Worm (Caenorhabditis elegans) whole organism, L3 larva: Measurements from ENCODE around the gene W06G6.2.
A peak's percentile ranks its signal among the peaks of the same experiment; 100 is the strongest.

ENCODE experiments used
- R02D3.7 ChIP-seq: fragments of 150-350 bp; optimal IDR thresholded peaks from 2 replicates; lab custom pipeline; 2014; ENCODE audit warnings: missing biosample characterization, missing genetic modification characterization
- ZK546.5 ChIP-seq: sonication (generic microtip); optimal IDR thresholded peaks from 2 replicates; lab custom pipeline; 2017; ENCODE audit warnings: missing biosample characterization, missing genetic modification characterization
- ceh-16 ChIP-seq: sonication (generic microtip); optimal IDR thresholded peaks from 2 replicates; lab custom pipeline; 2017; ENCODE audit warnings: missing biosample characterization, missing genetic modification characterization
- daf-12 ChIP-seq: fragments of 150-350 bp; optimal IDR thresholded peaks from 2 replicates; lab custom pipeline; 2014; ENCODE audit warnings: missing biosample characterization, missing genetic modification reagents, missing genetic modification characterization
- egl-5 ChIP-seq: fragments of 150-350 bp; optimal IDR thresholded peaks from 2 replicates; lab custom pipeline; 2017; ENCODE audit warnings: missing biosample characterization, missing genetic modification reagents, missing genetic modification characterization, inconsistent platforms
- elt-1 ChIP-seq: fragments of 150-350 bp; optimal IDR thresholded peaks from 2 replicates; lab custom pipeline; 2014; ENCODE audit warnings: missing biosample characterization, missing genetic modification characterization
- elt-2 ChIP-seq: sonication (generic microtip); optimal IDR thresholded peaks from 2 replicates; lab custom pipeline; 2016; ENCODE audit warnings: missing genetic modification reagents, mild to moderate bottlenecking, missing genetic modification characterization, missing compliant biosample characterization
- elt-3 ChIP-seq, 3 experiments: fragments of 150-350 bp in 1 of 3; sonication (generic microtip) in 2 of 3; optimal IDR thresholded peaks; 2 replicates in 2 of 3; 4 replicates in 1 of 3; lab custom pipeline; 2014 to 2017; ENCODE audit warnings: missing biosample characterization in 3 of 3, missing genetic modification characterization in 3 of 3
- eor-1 ChIP-seq, 2 experiments: fragments of 150-350 bp; optimal IDR thresholded peaks; 2 replicates each; lab custom pipeline; 2014 to 2018; ENCODE audit warnings: missing biosample characterization in 2 of 2, missing genetic modification characterization in 2 of 2
- fkh-10 ChIP-seq: sonication (generic microtip); optimal IDR thresholded peaks from 2 replicates; lab custom pipeline; 2017; ENCODE audit warnings: missing biosample characterization, missing genetic modification reagents, missing genetic modification characterization
- fkh-2 ChIP-seq: fragments of 150-350 bp; optimal IDR thresholded peaks from 2 replicates; lab custom pipeline; 2014; ENCODE audit warnings: missing biosample characterization, missing genetic modification reagents, missing genetic modification characterization
- fos-1 ChIP-seq: fragments of 150-350 bp; optimal IDR thresholded peaks from 2 replicates; lab custom pipeline; 2014; ENCODE audit warnings: missing biosample characterization, missing genetic modification characterization
- hmg-11 ChIP-seq: sonication (generic microtip); optimal IDR thresholded peaks from 2 replicates; lab custom pipeline; 2016; ENCODE audit warnings: missing genetic modification characterization, missing compliant biosample characterization
- jun-1 ChIP-seq: fragments of 150-350 bp; optimal IDR thresholded peaks from 2 replicates; lab custom pipeline; 2014; ENCODE audit warnings: missing biosample characterization, missing genetic modification reagents, missing genetic modification characterization
- mdl-1 ChIP-seq: fragments of 150-350 bp; optimal IDR thresholded peaks from 2 replicates; lab custom pipeline; 2014; ENCODE audit warnings: missing biosample characterization, missing genetic modification characterization
- mml-1 ChIP-seq: fragments of 150-350 bp; sonication (generic microtip); optimal IDR thresholded peaks from 3 replicates; lab custom pipeline; 2014; ENCODE audit warnings: missing biosample characterization, missing genetic modification characterization
- nfya-1 ChIP-seq: sonication (generic microtip); optimal IDR thresholded peaks from 2 replicates; lab custom pipeline; 2017; ENCODE audit warnings: missing genetic modification characterization, mild to moderate bottlenecking, missing compliant biosample characterization, antibody characterized with exemption, moderate library complexity; ENCODE audit not compliant: insufficient read depth
- nhr-12 ChIP-seq: fragments of 150-350 bp; optimal IDR thresholded peaks from 2 replicates; lab custom pipeline; 2014; ENCODE audit warnings: missing biosample characterization, missing genetic modification characterization
- nhr-23 ChIP-seq: fragments of 150-350 bp; optimal IDR thresholded peaks from 2 replicates; lab custom pipeline; 2014; ENCODE audit warnings: missing biosample characterization, missing genetic modification reagents, missing genetic modification characterization
- nhr-237 ChIP-seq: fragments of 150-350 bp; optimal IDR thresholded peaks from 2 replicates; lab custom pipeline; 2014; ENCODE audit warnings: missing biosample characterization, missing genetic modification characterization
- nhr-25 ChIP-seq: sonication (generic microtip); optimal IDR thresholded peaks from 2 replicates; lab custom pipeline; 2017; ENCODE audit warnings: missing biosample characterization, missing genetic modification characterization
- nhr-28 ChIP-seq: fragments of 150-350 bp; optimal IDR thresholded peaks from 2 replicates; lab custom pipeline; 2014; ENCODE audit warnings: missing biosample characterization, missing genetic modification characterization
- nhr-43 ChIP-seq: sonication (generic microtip); optimal IDR thresholded peaks from 2 replicates; lab custom pipeline; 2016; ENCODE audit warnings: mild to moderate bottlenecking, missing genetic modification characterization, missing compliant biosample characterization; ENCODE audit not compliant: poor library complexity, severe bottlenecking
- nhr-77 ChIP-seq: fragments of 150-350 bp; optimal IDR thresholded peaks from 2 replicates; lab custom pipeline; 2014; ENCODE audit warnings: missing biosample characterization, missing genetic modification characterization
- pha-4 ChIP-seq: fragments of 150-350 bp; optimal IDR thresholded peaks from 2 replicates; lab custom pipeline; 2014; ENCODE audit warnings: missing biosample characterization, missing genetic modification reagents, missing genetic modification characterization
- pqm-1 ChIP-seq: fragments of 150-350 bp; optimal IDR thresholded peaks from 2 replicates; lab custom pipeline; 2017; ENCODE audit warnings: missing biosample characterization, missing genetic modification characterization, inconsistent platforms
- sea-2 ChIP-seq: fragments of 150-350 bp; sonication (generic microtip); optimal IDR thresholded peaks from 4 replicates; lab custom pipeline; 2014; ENCODE audit warnings: missing biosample characterization, missing genetic modification reagents, missing genetic modification characterization
- snpc-4 ChIP-seq: fragments of 150-350 bp; optimal IDR thresholded peaks from 2 replicates; lab custom pipeline; 2014; ENCODE audit warnings: missing biosample characterization, missing genetic modification characterization
- unc-62 ChIP-seq: fragments of 150-350 bp; sonication (generic microtip); optimal IDR thresholded peaks from 4 replicates; lab custom pipeline; 2014; ENCODE audit warnings: missing biosample characterization, missing genetic modification reagents, missing genetic modification characterization
- zag-1 ChIP-seq: fragments of 150-350 bp; optimal IDR thresholded peaks from 2 replicates; lab custom pipeline; 2014; ENCODE audit warnings: missing biosample characterization, missing genetic modification characterization
- ztf-11 ChIP-seq: fragments of 150-350 bp; optimal IDR thresholded peaks from 2 replicates; lab custom pipeline; 2014; ENCODE audit warnings: missing biosample characterization, missing genetic modification characterization
- ztf-4 ChIP-seq: fragments of 150-350 bp; optimal IDR thresholded peaks from 2 replicates; lab custom pipeline; 2014; ENCODE audit warnings: missing biosample characterization, missing genetic modification characterization

W06G6.2 gene

DNA sequence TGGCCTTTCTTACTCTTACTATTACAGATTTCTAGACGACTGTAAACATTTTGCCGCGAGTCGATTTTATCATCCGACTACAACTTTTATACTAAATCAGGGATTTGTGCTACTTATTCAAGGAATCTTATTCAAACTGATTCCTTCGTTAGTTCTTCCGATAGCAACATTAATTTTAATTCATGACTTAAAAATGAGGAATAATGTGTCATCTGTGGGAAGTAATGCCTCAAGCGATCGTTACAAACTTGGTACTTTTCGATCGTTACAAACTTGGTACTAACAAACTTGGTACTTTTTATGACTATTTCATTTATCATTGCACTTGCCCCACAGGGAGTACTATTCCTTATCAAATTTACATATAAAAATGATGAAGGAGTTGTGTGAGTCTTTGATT is 11.6 kb upstream of the W06G6.2 start, which contains the start of gene Y70C5A.4:
Y70C5A.4 (plus strand) TSS at position 301 of the 400 bp plus-strand sequence.
- no peak for TF ChIP-seq mdl-1 (tag; lab: Kevin White, UChicago)
- TF ChIP-seq, all 47 proteins: peak for 0

- TF ChIP-seq daf-12 (tag; lab: Kevin White, UChicago) (no peak), ztf-11 (tag; lab: Kevin White, UChicago) (no peak), nhr-77 (tag; lab: Kevin White, UChicago) (no peak), eor-1 (tag; optimal IDR thresholded peaks at IDR 0.05; lab: Kevin White, UChicago) (no peak), nfya-1 (no peak), pha-4 (tag; lab: Kevin White, UChicago) (peak; percentile 19), nhr-237 (tag; lab: Kevin White, UChicago) (no peak), elt-2 (tag; lab: Kevin White, UChicago) (peak; percentile 60), sea-2 (GFP tag; lab: Kevin White, UChicago) (no peak), nhr-43 (no peak), elt-3 (tag; optimal IDR thresholded peaks at IDR 0.05; lab: Kevin White, UChicago) (no peak), elt-1 (tag; lab: Kevin White, UChicago) (no peak), pqm-1 (tag; lab: Kevin White, UChicago) (peak; percentile 30), mdl-1 (tag; lab: Kevin White, UChicago) (no peak), nhr-12 (tag; lab: Kevin White, UChicago) (no peak), fos-1 (tag; lab: Kevin White, UChicago) (no peak), jun-1 (no peak), zag-1 (no peak), ZK546.5 (tag; lab: Kevin White, UChicago) (no peak), snpc-4 (no peak), R02D3.7 (tag; lab: Kevin White, UChicago) (no peak), ceh-16 (tag; lab: Kevin White, UChicago) (no peak), egl-5 (no peak), nhr-25 (no peak), hmg-11 (tag; lab: Kevin White, UChicago) (no peak), fkh-10 (GFP tag; lab: Kevin White, UChicago) (no peak), nhr-23 (tag; lab: Kevin White, UChicago) (no peak)
These were observed 8.2 kb upstream of the W06G6.2 start, which contains the start of gene Y70C5A.3 for ce11 chrV:16620874-16621273. Y70C5A.3 (minus strand) TSS chrV:16620923.

- TF ChIP-seq snpc-4 (no peak), elt-2 (tag; lab: Kevin White, UChicago) (peak; percentile 18)
- TF ChIP-seq, all 47 proteins: peak for 1
These were observed 7.2 kb upstream of the W06G6.2 start for ce11 chrV:16621894-16622293.

- TF ChIP-seq pha-4 (tag; lab: Kevin White, UChicago): no peak
- TF ChIP-seq mml-1 (tag; lab: Kevin White, UChicago): no peak
- TF ChIP-seq unc-62 (GFP tag; lab: Kevin White, UChicago): no peak
- TF ChIP-seq zag-1: no peak
- no peak for TF ChIP-seq nhr-77 (tag; lab: Kevin White, UChicago)
- TF ChIP-seq nhr-28 (tag; lab: Kevin White, UChicago): no peak
- no peak for TF ChIP-seq pqm-1 (tag; lab: Kevin White, UChicago)
- TF ChIP-seq elt-3 (tag; optimal IDR thresholded peaks at IDR 0.05; lab: Kevin White, UChicago): no peak
- no peak for TF ChIP-seq fkh-2 (tag; lab: Kevin White, UChicago)
- TF ChIP-seq ztf-4 (tag; lab: Kevin White, UChicago): no peak
- TF ChIP-seq daf-12 (tag; lab: Kevin White, UChicago): no peak
These were observed 6.3 kb upstream of the W06G6.2 start, which contains the start of gene Y70C5A.2 for ce11 chrV:16622754-16623261. Y70C5A.2 (minus strand) TSS chrV:16623211.

DNA sequence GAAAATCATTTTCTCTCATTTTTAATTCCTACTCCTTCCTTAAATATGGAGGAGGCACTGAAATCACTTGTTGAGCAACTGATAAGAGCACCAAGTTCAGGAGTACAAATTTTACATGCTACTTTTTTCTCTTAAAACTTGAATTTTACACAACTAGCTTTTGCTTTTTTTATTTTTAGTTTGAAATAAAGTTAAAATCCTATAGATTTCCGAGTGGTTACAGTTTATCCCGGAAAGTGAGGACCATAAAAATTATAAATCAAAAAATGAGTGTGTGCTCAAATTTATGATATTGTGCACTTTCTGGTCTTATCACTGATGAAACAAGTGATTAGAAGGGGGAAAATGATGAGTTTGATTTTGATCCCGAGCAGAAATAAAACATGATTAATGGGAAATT is 1.1 kb upstream of the W06G6.2 start, which contains the start of gene oac-53:
oac-53 (minus strand) TSS at position 9 of the 400 bp plus-strand sequence.
- TF ChIP-seq elt-2 (tag; lab: Kevin White, UChicago) (peak; percentile 73), zag-1 (no peak), pqm-1 (tag; lab: Kevin White, UChicago) (peak; percentile 19)
- TF ChIP-seq, all 47 proteins: peak for 2
